Worm (Caenorhabditis elegans) whole organism, L1 larva: ENCODE results near the gene dnj-17.

Experiments used
- C04F5.9 ChIP-seq: sonication (generic microtip); optimal IDR thresholded peaks from 2 replicates; lab custom pipeline; 2016; ENCODE audit warnings: missing genetic modification characterization, missing compliant biosample characterization
- C34B4.2 ChIP-seq: sonication (generic microtip); optimal IDR thresholded peaks from 2 replicates; lab custom pipeline; 2017; ENCODE audit warnings: mild to moderate bottlenecking, missing genetic modification characterization, missing compliant biosample characterization
- Y116A8C.19 ChIP-seq: sonication (generic microtip); optimal IDR thresholded peaks from 2 replicates; lab custom pipeline; 2016; ENCODE audit warnings: missing compliant biosample characterization, missing genetic modification characterization, borderline replicate concordance
- aha-1 ChIP-seq: fragments of 150-350 bp; optimal IDR thresholded peaks from 2 replicates; lab custom pipeline; 2014; ENCODE audit warnings: missing biosample characterization, missing genetic modification characterization
- blmp-1 ChIP-seq: fragments of 150-350 bp; optimal IDR thresholded peaks from 2 replicates; lab custom pipeline; 2014; ENCODE audit warnings: missing biosample characterization, missing genetic modification characterization
- ceh-88 ChIP-seq: fragments of 200-800 bp; sonication (Bioruptor generic); IDR thresholded peaks from 2 replicates; pipeline ENCODE4 v1.3.6; 2022; ENCODE audit warnings: missing genetic modification characterization, missing compliant biosample characterization
- ces-1 ChIP-seq: fragments of 150-350 bp; optimal IDR thresholded peaks from 2 replicates; lab custom pipeline; 2014; ENCODE audit warnings: missing biosample characterization, missing genetic modification reagents, missing genetic modification characterization
- efl-3 ChIP-seq: fragments of 200-800 bp; sonication (Bioruptor generic); optimal IDR thresholded peaks from 2 replicates; lab custom pipeline; 2018; ENCODE audit warnings: mild to moderate bottlenecking, missing genetic modification characterization, missing compliant biosample characterization
- egl-13 ChIP-seq: sonication (generic microtip); optimal IDR thresholded peaks from 2 replicates; lab custom pipeline; 2016; ENCODE audit warnings: missing genotype, missing genetic modification reagents, missing genetic modification characterization, missing compliant biosample characterization
- egl-27 ChIP-seq, 2 experiments: fragments of 150-350 bp in 1 of 2; sonication (generic microtip); optimal IDR thresholded peaks; 3 replicates each; lab custom pipeline; 2017 to 2018; ENCODE audit warnings: missing biosample characterization in 2 of 2, missing genetic modification characterization in 2 of 2, missing genetic modification reagents in 2 of 2
- elt-3 ChIP-seq, 6 experiments: fragments of 150-350 bp in 1 of 6; sonication (generic microtip); optimal IDR thresholded peaks; 2 replicates each; lab custom pipeline; 2017 to 2018; ENCODE audit warnings: missing biosample characterization in 6 of 6, missing genetic modification characterization in 6 of 6, inconsistent platforms in 1 of 6
- ets-5 ChIP-seq: fragments of 200-800 bp; sonication (Bioruptor generic); IDR thresholded peaks from 2 replicates; pipeline ENCODE4 v1.3.6; 2022; ENCODE audit warnings: missing genetic modification characterization, missing compliant biosample characterization
- fkh-10 ChIP-seq: sonication (generic microtip); optimal IDR thresholded peaks from 2 replicates; lab custom pipeline; 2017; ENCODE audit warnings: missing biosample characterization, missing genetic modification reagents, missing genetic modification characterization
- fkh-8 ChIP-seq: sonication (generic microtip); optimal IDR thresholded peaks from 2 replicates; lab custom pipeline; 2016; ENCODE audit warnings: mild to moderate bottlenecking, missing genetic modification characterization, missing compliant biosample characterization
- grh-1 ChIP-seq: fragments of 200-800 bp; sonication (Bioruptor generic); IDR thresholded peaks from 2 replicates; pipeline ENCODE4 v1.3.6; 2022; ENCODE audit warnings: missing genetic modification reagents, missing genetic modification characterization, missing compliant biosample characterization
- hlh-17 ChIP-seq: fragments of 200-800 bp; sonication (Bioruptor generic); optimal IDR thresholded peaks from 2 replicates; lab custom pipeline; 2018; ENCODE audit warnings: missing genetic modification characterization, mild to moderate bottlenecking, missing compliant biosample characterization, moderate library complexity, borderline replicate concordance
- isw-1 ChIP-seq: fragments of 200-800 bp; sonication (Bioruptor generic); IDR thresholded peaks from 2 replicates; pipeline ENCODE4 v1.3.6; 2022; ENCODE audit warnings: missing genetic modification characterization, missing compliant biosample characterization
- jun-1 ChIP-seq: fragments of 150-350 bp; optimal IDR thresholded peaks from 2 replicates; lab custom pipeline; 2014; ENCODE audit warnings: missing biosample characterization, missing genetic modification reagents, missing genetic modification characterization
- lin-13 ChIP-seq: fragments of 150-350 bp; optimal IDR thresholded peaks from 2 replicates; lab custom pipeline; 2014; ENCODE audit warnings: missing biosample characterization, missing genetic modification reagents, missing genetic modification characterization
- lin-14 ChIP-seq: fragments of 200-800 bp; sonication (Bioruptor generic); optimal IDR thresholded peaks from 2 replicates; lab custom pipeline; 2018; ENCODE audit warnings: mild to moderate bottlenecking, missing genetic modification characterization, moderate library complexity, missing compliant biosample characterization
- lin-35 ChIP-seq, 2 experiments: fragments of 150-350 bp; optimal IDR thresholded peaks; 2 replicates each; lab custom pipeline; 2014; ENCODE audit warnings: missing biosample characterization in 2 of 2, missing genetic modification characterization in 2 of 2, missing genetic modification reagents in 2 of 2
- lin-39 ChIP-seq: fragments of 150-350 bp; optimal IDR thresholded peaks from 2 replicates; lab custom pipeline; 2014; ENCODE audit warnings: missing biosample characterization, missing genetic modification reagents, missing genetic modification characterization
- lsy-2 ChIP-seq, 2 experiments: fragments of 150-350 bp; optimal IDR thresholded peaks; 2 replicates each; lab custom pipeline; 2014; ENCODE audit warnings: missing biosample characterization in 2 of 2, missing genetic modification characterization in 2 of 2
- mab-9 ChIP-seq: fragments of 200-800 bp; sonication (Bioruptor generic); IDR thresholded peaks from 2 replicates; pipeline ENCODE4 v1.3.6; 2022; ENCODE audit warnings: missing genetic modification reagents, missing genetic modification characterization, missing compliant biosample characterization
- mdl-1 ChIP-seq, 2 experiments: fragments of 150-350 bp; optimal IDR thresholded peaks; 2 replicates each; lab custom pipeline; 2014 to 2017; ENCODE audit warnings: missing biosample characterization in 2 of 2, missing genetic modification characterization in 2 of 2, inconsistent platforms in 1 of 2
- mep-1 ChIP-seq: fragments of 150-350 bp; optimal IDR thresholded peaks from 2 replicates; lab custom pipeline; 2014; ENCODE audit warnings: missing biosample characterization, missing genetic modification characterization
- nhr-11 ChIP-seq: fragments of 150-350 bp; optimal IDR thresholded peaks from 2 replicates; lab custom pipeline; 2014; ENCODE audit warnings: missing biosample characterization, missing genetic modification characterization
- nhr-12 ChIP-seq: sonication (generic microtip); optimal IDR thresholded peaks from 2 replicates; lab custom pipeline; 2017; ENCODE audit warnings: missing biosample characterization, missing genetic modification characterization
- nhr-237 ChIP-seq: fragments of 150-350 bp; optimal IDR thresholded peaks from 2 replicates; lab custom pipeline; 2014; ENCODE audit warnings: missing biosample characterization, missing genetic modification characterization
- nhr-28 ChIP-seq: fragments of 150-350 bp; optimal IDR thresholded peaks from 2 replicates; lab custom pipeline; 2014; ENCODE audit warnings: missing biosample characterization, missing genetic modification characterization
- nhr-47 ChIP-seq: sonication (generic microtip); optimal IDR thresholded peaks from 2 replicates; lab custom pipeline; 2016; ENCODE audit warnings: mild to moderate bottlenecking, missing genetic modification characterization, moderate library complexity, missing compliant biosample characterization
- nhr-71 ChIP-seq: sonication (generic microtip); optimal IDR thresholded peaks from 2 replicates; lab custom pipeline; 2016; ENCODE audit warnings: mild to moderate bottlenecking, missing genetic modification characterization, moderate library complexity, missing compliant biosample characterization
- nhr-77 ChIP-seq: fragments of 150-350 bp; optimal IDR thresholded peaks from 2 replicates; lab custom pipeline; 2014; ENCODE audit warnings: missing biosample characterization, missing genetic modification characterization
- nhr-84 ChIP-seq: sonication (generic microtip); optimal IDR thresholded peaks from 2 replicates; lab custom pipeline; 2017; ENCODE audit warnings: missing biosample characterization, missing genetic modification characterization
- nhr-85 ChIP-seq: sonication (generic microtip); peaks from one replicate; lab custom pipeline; 2016; ENCODE audit warnings: missing genetic modification characterization, inconsistent platforms, missing compliant biosample characterization
- pag-3 ChIP-seq: sonication (generic microtip); optimal IDR thresholded peaks from 2 replicates; lab custom pipeline; 2017; ENCODE audit warnings: missing genetic modification characterization, mild to moderate bottlenecking, missing compliant biosample characterization, antibody characterized with exemption, borderline replicate concordance; ENCODE audit not compliant: insufficient read depth
- pax-3 ChIP-seq: fragments of 200-800 bp; sonication (Bioruptor generic); optimal IDR thresholded peaks from 2 replicates; lab custom pipeline; 2018; ENCODE audit warnings: mild to moderate bottlenecking, missing genetic modification characterization, moderate library complexity, missing compliant biosample characterization
- pqm-1 ChIP-seq: sonication (generic microtip); optimal IDR thresholded peaks from 3 replicates; lab custom pipeline; 2017; ENCODE audit warnings: missing biosample characterization, missing genetic modification characterization
- snpc-4 ChIP-seq: fragments of 150-350 bp; optimal IDR thresholded peaks from 2 replicates; lab custom pipeline; 2014; ENCODE audit warnings: missing biosample characterization, missing genetic modification characterization
- snu-23 ChIP-seq: sonication (generic microtip); optimal IDR thresholded peaks from 2 replicates; lab custom pipeline; 2016; ENCODE audit warnings: missing genetic modification characterization, missing compliant biosample characterization
- sox-4 ChIP-seq: sonication (generic microtip); optimal IDR thresholded peaks from 2 replicates; lab custom pipeline; 2016; ENCODE audit warnings: missing genetic modification characterization, missing compliant biosample characterization
- sup-37 ChIP-seq: fragments of 200-800 bp; sonication (Bioruptor generic); optimal IDR thresholded peaks from 2 replicates; lab custom pipeline; 2018; ENCODE audit warnings: mild to moderate bottlenecking, missing genetic modification characterization, missing compliant biosample characterization
- unc-30 ChIP-seq: sonication (generic microtip); optimal IDR thresholded peaks from 2 replicates; lab custom pipeline; 2017; ENCODE audit warnings: missing biosample characterization, missing genetic modification characterization
- unc-86 ChIP-seq: sonication (generic microtip); optimal IDR thresholded peaks from 2 replicates; lab custom pipeline; 2016; ENCODE audit warnings: missing genetic modification characterization, missing compliant biosample characterization
- unc-98 ChIP-seq: fragments of 200-800 bp; sonication (Bioruptor generic); IDR thresholded peaks from 2 replicates; pipeline ENCODE4 v1.3.6; 2022; ENCODE audit warnings: missing genetic modification characterization, missing compliant biosample characterization
- vab-15 ChIP-seq: sonication (generic microtip); optimal IDR thresholded peaks from 2 replicates; lab custom pipeline; 2017; ENCODE audit warnings: missing genotype, mild to moderate bottlenecking, missing genetic modification characterization, missing compliant biosample characterization
- xbp-1 ChIP-seq: sonication (generic microtip); optimal IDR thresholded peaks from 2 replicates; lab custom pipeline; 2016; ENCODE audit warnings: missing genetic modification characterization, missing compliant biosample characterization
- zag-1 ChIP-seq: fragments of 150-350 bp; optimal IDR thresholded peaks from 2 replicates; lab custom pipeline; 2014; ENCODE audit warnings: missing biosample characterization, missing genetic modification characterization

dnj-17 gene

DNA sequence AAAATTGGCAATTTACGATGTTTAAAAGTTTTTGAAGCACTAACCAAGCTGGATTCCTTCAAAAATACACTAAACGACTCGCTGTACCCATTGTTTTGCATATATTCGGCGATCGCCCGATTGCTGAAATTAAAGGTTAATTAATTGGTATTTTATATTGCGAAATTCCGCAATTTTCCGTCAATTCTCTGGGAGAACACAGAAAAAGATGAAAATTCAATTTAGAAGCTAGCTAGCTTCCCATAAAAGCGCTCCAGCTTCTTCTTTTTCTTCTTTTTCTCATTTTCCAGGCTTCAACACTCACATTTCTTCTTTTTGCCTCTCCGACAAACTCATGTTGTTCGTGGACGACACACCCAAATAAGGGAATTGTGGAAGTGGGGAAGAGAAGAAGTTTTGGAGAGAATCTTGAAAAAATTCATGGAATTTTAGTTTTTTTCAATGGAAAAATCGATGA lies 16.8 kb downstream of the dnj-17 start, which contains the start of gene lis-1:
Gene lis-1 (minus strand): TSS at position 407 of the 457 bp plus-strand sequence.
- TF ChIP-seq vab-15 (tag; lab: Kevin White, UChicago): no peak
- TF ChIP-seq nhr-71 (tag; lab: Kevin White, UChicago): peak; percentile 11
- TF ChIP-seq ces-1: peak; percentile 68
- TF ChIP-seq blmp-1 (tag; lab: Kevin White, UChicago): no peak
- TF ChIP-seq xbp-1 (tag; lab: Kevin White, UChicago): no peak
- TF ChIP-seq, all 84 proteins: peak for 2

- TF ChIP-seq mep-1 (tag; lab: Kevin White, UChicago): no peak
- TF ChIP-seq snu-23 (GFP tag; lab: Kevin White, UChicago): no peak
- no peak for TF ChIP-seq mdl-1 (tag; optimal IDR thresholded peaks at IDR 0.05; lab: Kevin White, UChicago)
- TF ChIP-seq nhr-84 (tag; lab: Kevin White, UChicago): no peak
- no peak for TF ChIP-seq C04F5.9 (tag; lab: Kevin White, UChicago)
- TF ChIP-seq egl-27 (tag; optimal IDR thresholded peaks at IDR 0.05; lab: Kevin White, UChicago): no peak
- TF ChIP-seq fkh-8 (tag; lab: Kevin White, UChicago): peak; percentile 0
These were observed 22.2 kb downstream of the dnj-17 start, which contains the start of gene T03F6.9 for ce11 chrIII:13370980-13371379. T03F6.9 (minus strand) TSS chrIII:13371080.

DNA sequence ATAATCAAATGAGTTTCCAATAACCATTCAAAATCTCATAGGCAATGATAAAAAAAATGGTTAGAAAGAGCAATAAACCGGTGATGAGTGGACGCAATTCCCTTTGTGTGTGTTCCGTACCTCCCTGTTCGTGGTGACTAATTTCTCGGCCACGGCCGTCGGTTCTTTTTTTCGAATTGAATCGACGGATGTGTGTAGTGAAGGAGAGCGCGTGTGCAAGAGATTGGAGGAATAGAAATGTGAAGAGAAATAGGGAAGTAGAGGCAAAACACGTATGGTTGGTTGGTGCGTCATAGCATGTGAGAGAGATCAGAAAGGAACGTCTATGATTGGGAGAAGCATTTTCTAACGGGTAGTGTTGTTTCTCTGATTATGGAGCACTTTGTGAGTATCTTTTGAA lies 33.3 kb downstream of the dnj-17 start:
- no peak for TF ChIP-seq unc-86 (tag; lab: Kevin White, UChicago)
- no peak for TF ChIP-seq snpc-4 (tag; lab: Kevin White, UChicago)
- TF ChIP-seq zag-1 (tag; lab: Kevin White, UChicago): no peak
- TF ChIP-seq jun-1: peak; percentile 18
- peak in 1 of 2 experiments; percentile 66 for TF ChIP-seq mdl-1 (tag; optimal IDR thresholded peaks at IDR 0.05; lab: Kevin White, UChicago)
- TF ChIP-seq unc-98 (GFP tag; lab: Robert Waterston, UW): no peak
- no peak for TF ChIP-seq elt-3 (tag; optimal IDR thresholded peaks at IDR 0.05; lab: Kevin White, UChicago)
- no peak for TF ChIP-seq grh-1 (GFP tag; lab: Robert Waterston, UW)
- TF ChIP-seq fkh-8 (tag; lab: Kevin White, UChicago): peak; percentile 77
- peak; percentile 16 for TF ChIP-seq nhr-47
- TF ChIP-seq pqm-1 (tag; lab: Kevin White, UChicago): no peak
- TF ChIP-seq Y116A8C.19 (tag; lab: Kevin White, UChicago): no peak
- TF ChIP-seq C34B4.2 (tag; lab: Kevin White, UChicago): no peak
- no peak for TF ChIP-seq ceh-88 (GFP tag; lab: Robert Waterston, UW)
- no peak for TF ChIP-seq nhr-77 (tag; lab: Kevin White, UChicago)
- TF ChIP-seq nhr-11: no peak
- TF ChIP-seq lin-13 (GFP tag; lab: Kevin White, UChicago): no peak
- no peak for TF ChIP-seq C04F5.9 (tag; lab: Kevin White, UChicago)
- TF ChIP-seq mab-9: no peak
- TF ChIP-seq ets-5 (GFP tag; lab: Robert Waterston, UW): no peak
- TF ChIP-seq snu-23 (GFP tag; lab: Kevin White, UChicago): peak; percentile 50
- TF ChIP-seq sup-37 (GFP tag; lab: Kevin White, UChicago): no peak
- TF ChIP-seq nhr-85: peak; percentile 59
- peak; percentile 98 for TF ChIP-seq lin-14
- TF ChIP-seq nhr-12 (tag; lab: Kevin White, UChicago): no peak
- peak; percentile 17 to 63 for TF ChIP-seq lsy-2 (tag; optimal IDR thresholded peaks at IDR 0.05; lab: Kevin White, UChicago)
- TF ChIP-seq pax-3 (tag; lab: Kevin White, UChicago): no peak
- TF ChIP-seq isw-1 (GFP tag; lab: Robert Waterston, UW): no peak
- TF ChIP-seq lin-35 (GFP tag; optimal IDR thresholded peaks at IDR 0.05; lab: Kevin White, UChicago): peak; percentile 36 to 58
- no peak for TF ChIP-seq pag-3 (tag; lab: Kevin White, UChicago)
- TF ChIP-seq ces-1: no peak
- TF ChIP-seq fkh-10 (GFP tag; lab: Kevin White, UChicago): no peak
- no peak for TF ChIP-seq hlh-17 (GFP tag; lab: Kevin White, UChicago)
- TF ChIP-seq nhr-28: no peak
- peak; percentile 13 for TF ChIP-seq xbp-1 (tag; lab: Kevin White, UChicago)
- TF ChIP-seq unc-30: no peak
- no peak for TF ChIP-seq egl-13 (tag; lab: Kevin White, UChicago)
- no peak for TF ChIP-seq sox-4 (tag; lab: Kevin White, UChicago)
- no peak for TF ChIP-seq efl-3 (GFP tag; lab: Kevin White, UChicago)
- TF ChIP-seq aha-1: no peak
- no peak for TF ChIP-seq lin-39 (tag; lab: Kevin White, UChicago)
- no peak for TF ChIP-seq nhr-237
